Fruit fly (Drosophila melanogaster) whole organism, embryonic: ENCODE measurements around the gene Zip89B.
A peak's percentile ranks its signal among the peaks of the same experiment; 100 is the strongest.

Source experiments
- ATbp ChIP-seq: fragments of 200-800 bp; sonication (Bioruptor generic); optimal IDR thresholded peaks from 2 replicates; lab custom pipeline; 2017; ENCODE audit warnings: missing biosample characterization, mild to moderate bottlenecking, missing genetic modification characterization, missing genetic modification reagents
- Awh ChIP-seq: fragments of 200-800 bp; sonication (Bioruptor generic); IDR thresholded peaks from 2 replicates; pipeline ENCODE4, ENCODE4 v1.3.6; 2022; ENCODE audit warnings: missing biosample characterization, missing genetic modification characterization
- Bdp1 ChIP-seq: fragments of 200-800 bp; sonication (Bioruptor generic); optimal IDR thresholded peaks from 3 replicates; lab custom pipeline; 2016; ENCODE audit warnings: missing biosample characterization, missing genetic modification characterization
- CG11696 ChIP-seq: fragments of 200-800 bp; sonication (Bioruptor generic); IDR thresholded peaks from 2 replicates; pipeline ENCODE4 v1.3.6; 2022; ENCODE audit warnings: missing biosample characterization, missing genetic modification characterization
- CG12236 ChIP-seq: fragments of 200-800 bp; sonication (Bioruptor generic); optimal IDR thresholded peaks from 2 replicates; lab custom pipeline; 2016; ENCODE audit warnings: missing biosample characterization, missing genetic modification characterization
- CG12391 ChIP-seq: fragments of 200-800 bp; sonication (Bioruptor generic); optimal IDR thresholded peaks from 3 replicates; lab custom pipeline; 2018; ENCODE audit warnings: missing biosample characterization, mild to moderate bottlenecking, missing genetic modification characterization, moderate library complexity
- CG14050 ChIP-seq: fragments of 200-800 bp; sonication (Bioruptor generic); IDR thresholded peaks from 3 replicates; pipeline ENCODE4 v1.3.6; 2022; ENCODE audit warnings: missing biosample characterization, missing genetic modification characterization
- CG18262 ChIP-seq: fragments of 200-800 bp; optimal IDR thresholded peaks from 3 replicates; lab custom pipeline; 2019; ENCODE audit warnings: missing biosample characterization, mild to moderate bottlenecking, missing genetic modification characterization, moderate library complexity
- CG34224 ChIP-seq: fragments of 200-800 bp; sonication (Bioruptor generic); IDR thresholded peaks from 3 replicates; pipeline ENCODE4 v1.3.6; 2022; ENCODE audit warnings: missing biosample characterization, missing genetic modification characterization; ENCODE audit not compliant: partially characterized antibody
- CG4282 ChIP-seq: fragments of 200-800 bp; sonication (Bioruptor generic); optimal IDR thresholded peaks from 2 replicates; lab custom pipeline; 2016; ENCODE audit warnings: missing biosample characterization, missing genetic modification characterization
- CG6791 ChIP-seq: fragments of 200-800 bp; sonication (Bioruptor generic); IDR thresholded peaks from 3 replicates; pipeline ENCODE4 v1.3.6; 2022; ENCODE audit warnings: missing biosample characterization, missing genetic modification characterization; ENCODE audit not compliant: partially characterized antibody
- CG6813 ChIP-seq: fragments of 200-800 bp; sonication (Bioruptor generic); optimal IDR thresholded peaks from 2 replicates; lab custom pipeline; 2017; ENCODE audit warnings: missing biosample characterization, missing genetic modification characterization, mild to moderate bottlenecking, moderate library complexity, missing genetic modification reagents
- CG7786 ChIP-seq: fragments of 200-800 bp; sonication (Bioruptor generic); optimal IDR thresholded peaks from 2 replicates; lab custom pipeline; 2016; ENCODE audit warnings: missing biosample characterization, missing genetic modification characterization
- CG8478 ChIP-seq: fragments of >200 bp; optimal IDR thresholded peaks from 2 replicates; lab custom pipeline; 2018
- CTCF ChIP-seq: fragments of 200-800 bp; sonication (Bioruptor generic); optimal IDR thresholded peaks from 2 replicates; lab custom pipeline; 2017; ENCODE audit warnings: missing biosample characterization, mild to moderate bottlenecking, missing genetic modification characterization, moderate library complexity
- CoRest ChIP-seq: fragments of 200-800 bp; sonication (Bioruptor generic); optimal IDR thresholded peaks from 3 replicates; lab custom pipeline; 2018; ENCODE audit warnings: missing biosample characterization, mild to moderate bottlenecking, missing genetic modification characterization, moderate library complexity
- CrebB ChIP-seq: fragments of 200-800 bp; sonication (Bioruptor generic); optimal IDR thresholded peaks from 3 replicates; lab custom pipeline; 2018; ENCODE audit warnings: missing biosample characterization, mild to moderate bottlenecking, missing genetic modification characterization
- Deaf1 ChIP-seq: fragments of 200-800 bp; optimal IDR thresholded peaks from 3 replicates; lab custom pipeline; 2019; ENCODE audit warnings: missing biosample characterization, mild to moderate bottlenecking, missing genetic modification characterization, moderate library complexity
- GATAe ChIP-seq: fragments of 200-800 bp; sonication (Bioruptor generic); conservative IDR thresholded peaks from 2 replicates; pipeline ENCODE4 v1.3.6; 2022; ENCODE audit warnings: missing biosample characterization, missing genetic modification characterization
- Hr3 ChIP-seq: fragments of 200-800 bp; sonication (Bioruptor generic); optimal IDR thresholded peaks from 3 replicates; lab custom pipeline; 2016; ENCODE audit warnings: missing biosample characterization, missing genetic modification characterization
- Oli ChIP-seq: fragments of 200-800 bp; sonication (Bioruptor generic); optimal IDR thresholded peaks from 2 replicates; lab custom pipeline; 2018; ENCODE audit warnings: missing biosample characterization, mild to moderate bottlenecking, missing genetic modification characterization, moderate library complexity
- Tbp ChIP-seq: fragments of >200 bp; optimal IDR thresholded peaks from 2 replicates; lab custom pipeline; 2018; ENCODE audit warnings: missing biosample characterization, missing genetic modification characterization
- az2 ChIP-seq: fragments of 200-800 bp; sonication (Bioruptor generic); optimal IDR thresholded peaks from 3 replicates; lab custom pipeline; 2016; ENCODE audit warnings: missing biosample characterization, missing genetic modification characterization
- bab2 ChIP-seq: fragments of 200-800 bp; sonication (Bioruptor generic); optimal IDR thresholded peaks from 2 replicates; lab custom pipeline; 2016; ENCODE audit warnings: missing biosample characterization, missing genetic modification characterization
- bsh ChIP-seq, 2 experiments: fragments of 200-800 bp; sonication (Bioruptor generic); optimal IDR thresholded peaks; 2 replicates each; lab custom pipeline; 2017 to 2018; ENCODE audit warnings: mild to moderate bottlenecking in 2 of 2, missing biosample characterization in 2 of 2, missing genetic modification characterization in 2 of 2, moderate library complexity in 1 of 2
- btn ChIP-seq: fragments of 200-800 bp; sonication (Bioruptor generic); optimal IDR thresholded peaks from 2 replicates; lab custom pipeline; 2016; ENCODE audit warnings: missing biosample characterization, missing genetic modification characterization
- cg ChIP-seq: fragments of 200-800 bp; sonication (Bioruptor generic); optimal IDR thresholded peaks from 3 replicates; lab custom pipeline; 2019; ENCODE audit warnings: missing biosample characterization, mild to moderate bottlenecking, missing genetic modification characterization, moderate library complexity
- ci ChIP-seq: fragments of 200-800 bp; sonication (Bioruptor generic); IDR thresholded peaks from 3 replicates; pipeline ENCODE4 v1.3.6; 2022; ENCODE audit warnings: missing biosample characterization, missing genetic modification characterization
- danr ChIP-seq: fragments of 200-800 bp; sonication (Bioruptor generic); IDR thresholded peaks from 2 replicates; pipeline ENCODE4 v1.3.6; 2022; ENCODE audit warnings: missing biosample characterization, missing genetic modification characterization
- en ChIP-seq: fragments of 200-800 bp; sonication (Bioruptor generic); optimal IDR thresholded peaks from 2 replicates; lab custom pipeline; 2016; ENCODE audit warnings: missing biosample characterization, missing genetic modification characterization
- fd102C ChIP-seq: fragments of 200-800 bp; sonication (Bioruptor generic); optimal IDR thresholded peaks from 2 replicates; lab custom pipeline; 2018; ENCODE audit warnings: missing biosample characterization, mild to moderate bottlenecking, missing genetic modification characterization, moderate library complexity
- fd3F ChIP-seq: fragments of 200-800 bp; sonication (Bioruptor generic); optimal IDR thresholded peaks from 2 replicates; lab custom pipeline; 2018; ENCODE audit warnings: missing biosample characterization, mild to moderate bottlenecking, missing genetic modification characterization, moderate library complexity
- grn ChIP-seq: fragments of 200-800 bp; sonication (Bioruptor generic); optimal IDR thresholded peaks from 3 replicates; lab custom pipeline; 2017; ENCODE audit warnings: missing biosample characterization, missing genetic modification characterization
- h ChIP-seq: fragments of >200 bp; optimal IDR thresholded peaks from 2 replicates; lab custom pipeline; 2017
- her ChIP-seq: fragments of 200-800 bp; sonication (Bioruptor generic); optimal IDR thresholded peaks from 2 replicates; lab custom pipeline; 2016; ENCODE audit warnings: missing biosample characterization, missing genetic modification characterization
- hkb ChIP-seq, 2 experiments: fragments of 200-800 bp in 1 of 2; fragments of >200 bp in 1 of 2; sonication (Bioruptor generic) in 1 of 2; IDR thresholded peaks in 1 of 2; optimal IDR thresholded peaks in 1 of 2; 2 replicates each; pipeline versions ENCODE4 v1.3.6 to Lab custom; 2017 to 2022; ENCODE audit warnings: missing biosample characterization in 1 of 2, missing genetic modification characterization in 1 of 2
- kni ChIP-seq: fragments of 200-800 bp; sonication (Bioruptor generic); optimal IDR thresholded peaks from 3 replicates; lab custom pipeline; 2017; ENCODE audit warnings: mild to moderate bottlenecking, missing biosample characterization, missing genetic modification reagents, missing genetic modification characterization
- lab ChIP-seq: fragments of 200-800 bp; sonication (Bioruptor generic); optimal IDR thresholded peaks from 3 replicates; lab custom pipeline; 2017; ENCODE audit warnings: missing biosample characterization, missing genetic modification characterization, mild to moderate bottlenecking, moderate library complexity, missing genetic modification reagents
- lilli ChIP-seq: fragments of 200-800 bp; sonication (Bioruptor generic); optimal IDR thresholded peaks from 3 replicates; lab custom pipeline; 2016; ENCODE audit warnings: missing biosample characterization, missing genetic modification characterization
- mirr ChIP-seq: fragments of 200-800 bp; sonication (Bioruptor generic); optimal IDR thresholded peaks from 3 replicates; lab custom pipeline; 2018; ENCODE audit warnings: missing biosample characterization, mild to moderate bottlenecking, missing genetic modification characterization
- pnt ChIP-seq: fragments of 200-800 bp; sonication (Bioruptor generic); optimal IDR thresholded peaks from 3 replicates; lab custom pipeline; 2016; ENCODE audit warnings: missing biosample characterization, missing genetic modification characterization
- prd ChIP-seq, 3 experiments: fragments of >200 bp in 2 of 3; fragments of 200-800 bp in 1 of 3; sonication (Bioruptor generic) in 1 of 3; optimal IDR thresholded peaks in 2 of 3; IDR thresholded peaks in 1 of 3; 2 replicates in 2 of 3; 3 replicates in 1 of 3; pipeline versions ENCODE4 v1.3.6 to Lab custom; 2017 to 2022; ENCODE audit warnings: missing biosample characterization in 1 of 3, missing genetic modification characterization in 1 of 3
- pros ChIP-seq: fragments of 200-800 bp; sonication (Bioruptor generic); optimal IDR thresholded peaks from 3 replicates; lab custom pipeline; 2019; ENCODE audit warnings: missing biosample characterization, mild to moderate bottlenecking, missing genetic modification characterization, moderate library complexity
- run ChIP-seq: fragments of 200-800 bp; sonication (Bioruptor generic); optimal IDR thresholded peaks from 3 replicates; lab custom pipeline; 2018; ENCODE audit warnings: missing biosample characterization, mild to moderate bottlenecking, missing genetic modification characterization
- sens ChIP-seq: fragments of 200-800 bp; sonication (Bioruptor generic); peaks from one replicate; lab custom pipeline; 2016; ENCODE audit warnings: missing biosample characterization, missing genetic modification characterization
- so ChIP-seq: fragments of 200-800 bp; sonication (Bioruptor generic); IDR thresholded peaks from 3 replicates; pipeline ENCODE4 v1.3.6; 2022; ENCODE audit warnings: missing biosample characterization, missing genetic modification characterization
- unpg ChIP-seq: fragments of 200-800 bp; sonication (Bioruptor generic); optimal IDR thresholded peaks from 3 replicates; lab custom pipeline; 2018; ENCODE audit warnings: missing biosample characterization, mild to moderate bottlenecking, missing genetic modification characterization, moderate library complexity
- vfl ChIP-seq: fragments of 200-800 bp; sonication (Bioruptor generic); optimal IDR thresholded peaks from 2 replicates; lab custom pipeline; 2016; ENCODE audit warnings: missing biosample characterization, missing genetic modification characterization
- wdn ChIP-seq: fragments of 200-800 bp; sonication (Bioruptor generic); IDR thresholded peaks from 2 replicates; pipeline ENCODE4 v1.3.6; 2022; ENCODE audit warnings: missing biosample characterization, missing genetic modification characterization
- zf30C ChIP-seq: fragments of 200-800 bp; sonication (Bioruptor generic); optimal IDR thresholded peaks from 3 replicates; lab custom pipeline; 2018; ENCODE audit warnings: missing biosample characterization, mild to moderate bottlenecking, missing genetic modification characterization

Zip89B gene

dm6 chr3R:16309302-16310080 is 3.9 kb downstream of the Zip89B start (continued):
- TF ChIP-seq kni (GFP tag; lab: Kevin White, UChicago) (peak; percentile 46), fd3F (GFP tag; lab: Kevin White, UChicago) (no peak), zf30C (GFP tag; lab: Kevin White, UChicago) (no peak), ci (GFP tag; lab: Robert Waterston, UW) (no peak), CG12391 (peak; percentile 46), CG8478 (lab: Kevin White, UChicago) (no peak), en (no peak), unpg (GFP tag; lab: Kevin White, UChicago) (no peak), pros (GFP tag; lab: Kevin White, UChicago) (peak; percentile 20), grn (GFP tag; lab: Kevin White, UChicago) (peak; percentile 70), bab2 (peak; percentile 12), vfl (no peak), CG6791 (no peak), prd (optimal IDR thresholded peaks at IDR 0.05; lab: Kevin White, UChicago) (no peak), prd (GFP tag; IDR thresholded peaks at IDR 0.05; lab: Robert Waterston, UW) (no peak; the same call in 2 of the 3 replicates), az2 (GFP tag; lab: Kevin White, UChicago) (no peak), bsh (GFP tag; optimal IDR thresholded peaks at IDR 0.05; lab: Kevin White, UChicago) (peak in 1 of 2 experiments; percentile 30), CG14050 (GFP tag; lab: Robert Waterston, UW) (no peak), Tbp (GFP tag; lab: Kevin White, UChicago) (no peak), sens (GFP tag; lab: Kevin White, UChicago) (peak; percentile 53), CG12236 (GFP tag; lab: Kevin White, UChicago) (no peak), GATAe (no peak), so (GFP tag; lab: Robert Waterston, UW) (peak; percentile 61; the same call in 1 of the 3 replicates), Oli (tag; lab: Kevin White, UChicago) (peak; percentile 14), CTCF (GFP tag; lab: Kevin White, UChicago) (no peak), run (tag; lab: Kevin White, UChicago) (no peak), ATbp (GFP tag; lab: Kevin White, UChicago) (no peak), her (GFP tag; lab: Kevin White, UChicago) (no peak), mirr (GFP tag; lab: Kevin White, UChicago) (no peak), CG11696 (GFP tag; lab: Robert Waterston, UW) (0 out of 2 replicates have a peak, but pooled peaks have one; percentile 31), CG18262 (peak; percentile 25), Bdp1 (GFP tag; lab: Kevin White, UChicago) (no peak), pnt (GFP tag; lab: Kevin White, UChicago) (peak; percentile 18), h (lab: Kevin White, UChicago) (no peak), CG4282 (GFP tag; lab: Kevin White, UChicago) (no peak), Awh (GFP tag; lab: Robert Waterston, UW) (0 out of 2 replicates have a peak, but pooled peaks have one; percentile 43), Hr3 (GFP tag; lab: Kevin White, UChicago) (no peak), lab (GFP tag; lab: Kevin White, UChicago) (peak; percentile 53), hkb (optimal IDR thresholded peaks at IDR 0.05; lab: Kevin White, UChicago) (no peak), hkb (GFP tag; IDR thresholded peaks at IDR 0.05; lab: Robert Waterston, UW) (no peak; the same call in 1 of the 2 replicates), danr (GFP tag; lab: Robert Waterston, UW) (no peak), CG34224 (GFP tag; lab: Robert Waterston, UW) (no peak), lilli (GFP tag; lab: Kevin White, UChicago) (peak; percentile 30), CrebB (tag; lab: Kevin White, UChicago) (no peak), CoRest (tag; lab: Kevin White, UChicago) (peak; percentile 29), cg (GFP tag; lab: Kevin White, UChicago) (no peak), Deaf1 (tag; lab: Kevin White, UChicago) (no peak), CG7786 (GFP tag; lab: Kevin White, UChicago) (peak; percentile 9), CG6813 (GFP tag; lab: Kevin White, UChicago) (no peak), fd102C (GFP tag; lab: Kevin White, UChicago) (no peak), wdn (GFP tag; lab: Robert Waterston, UW) (0 out of 2 replicates have a peak, but pooled peaks have one; percentile 40), btn (GFP tag; lab: Kevin White, UChicago) (no peak)
